Fruit fly (Drosophila melanogaster) whole organism, embryonic: ENCODE data around the gene Ccdc58.

Source experiments
- Asciz ChIP-seq: fragments of 200-800 bp; sonication (Bioruptor generic); optimal IDR thresholded peaks from 2 replicates; lab custom pipeline; 2017; ENCODE audit warnings: missing biosample characterization, mild to moderate bottlenecking, missing genetic modification characterization, missing genetic modification reagents
- Bgb ChIP-seq: fragments of 200-800 bp; sonication (Bioruptor generic); IDR thresholded peaks from 2 replicates; pipeline ENCODE4 v1.3.6; 2022; ENCODE audit warnings: missing biosample characterization, missing genetic modification characterization; ENCODE audit not compliant: partially characterized antibody
- Blimp-1 ChIP-seq: fragments of 200-800 bp; sonication (Bioruptor generic); optimal IDR thresholded peaks from 3 replicates; lab custom pipeline; 2018; ENCODE audit warnings: missing biosample characterization, missing genetic modification characterization, mild to moderate bottlenecking, moderate library complexity, missing genetic modification reagents
- BtbVII ChIP-seq: fragments of 200-800 bp; sonication (Bioruptor generic); optimal IDR thresholded peaks from 3 replicates; lab custom pipeline; 2017; ENCODE audit warnings: missing biosample characterization, mild to moderate bottlenecking, missing genetic modification characterization
- CG10543 ChIP-seq: fragments of 200-800 bp; sonication (Bioruptor generic); optimal IDR thresholded peaks from 3 replicates; lab custom pipeline; 2017; ENCODE audit warnings: missing biosample characterization, mild to moderate bottlenecking, missing genetic modification characterization, moderate library complexity
- CG10654 ChIP-seq: fragments of 200-800 bp; sonication (Bioruptor generic); optimal IDR thresholded peaks from 2 replicates; lab custom pipeline; 2016; ENCODE audit warnings: missing biosample characterization, missing genetic modification characterization
- CG11504 ChIP-seq: fragments of 200-800 bp; sonication (Bioruptor generic); optimal IDR thresholded peaks from 3 replicates; lab custom pipeline; 2019; ENCODE audit warnings: missing biosample characterization, mild to moderate bottlenecking, missing genetic modification characterization, moderate library complexity
- CG12299 ChIP-seq: fragments of 200-800 bp; sonication (Bioruptor generic); optimal IDR thresholded peaks from 2 replicates; lab custom pipeline; 2018; ENCODE audit warnings: missing biosample characterization, mild to moderate bottlenecking, missing genetic modification characterization
- CG13287 ChIP-seq: fragments of 200-800 bp; sonication (Bioruptor generic); IDR thresholded peaks from 2 replicates; pipeline ENCODE4 v1.3.6; 2022; ENCODE audit warnings: missing biosample characterization, missing genetic modification characterization; ENCODE audit not compliant: partially characterized antibody
- CG15269 ChIP-seq: fragments of 200-800 bp; sonication (Bioruptor generic); optimal IDR thresholded peaks from 2 replicates; lab custom pipeline; 2018; ENCODE audit warnings: missing biosample characterization, mild to moderate bottlenecking, missing genetic modification characterization, moderate library complexity
- CG17385 ChIP-seq: fragments of 200-800 bp; sonication (Bioruptor generic); optimal IDR thresholded peaks from 3 replicates; lab custom pipeline; 2018; ENCODE audit warnings: missing biosample characterization, mild to moderate bottlenecking, missing genetic modification characterization
- CG17612 ChIP-seq: fragments of 200-800 bp; sonication (Bioruptor generic); IDR thresholded peaks from 2 replicates; pipeline ENCODE4 v1.3.6; 2022; ENCODE audit warnings: missing biosample characterization, missing genetic modification characterization
- CG31388 ChIP-seq: fragments of 200-800 bp; sonication (Bioruptor generic); optimal IDR thresholded peaks from 2 replicates; lab custom pipeline; 2016; ENCODE audit warnings: missing biosample characterization, missing genetic modification characterization
- CG3163 ChIP-seq: fragments of 200-800 bp; sonication (Bioruptor generic); optimal IDR thresholded peaks from 3 replicates; lab custom pipeline; 2016; ENCODE audit warnings: missing biosample characterization, missing genetic modification characterization
- CG33557 ChIP-seq: fragments of 200-800 bp; sonication (Bioruptor generic); optimal IDR thresholded peaks from 2 replicates; lab custom pipeline; 2019; ENCODE audit warnings: missing biosample characterization, mild to moderate bottlenecking, missing genetic modification characterization, moderate library complexity
- CG3726 ChIP-seq: fragments of 200-800 bp; sonication (Bioruptor generic); IDR thresholded peaks from 3 replicates; pipeline ENCODE4, ENCODE4 v1.3.6; 2022; ENCODE audit warnings: missing biosample characterization, missing genetic modification characterization
- CG4854 ChIP-seq: fragments of 200-800 bp; sonication (Bioruptor generic); optimal IDR thresholded peaks from 2 replicates; lab custom pipeline; 2016; ENCODE audit warnings: missing biosample characterization, missing genetic modification characterization, inconsistent platforms
- CG5180 ChIP-seq: fragments of 200-800 bp; sonication (Bioruptor generic); optimal IDR thresholded peaks from 3 replicates; lab custom pipeline; 2017; ENCODE audit warnings: missing biosample characterization, missing genetic modification characterization, mild to moderate bottlenecking, moderate library complexity, missing genetic modification reagents
- CG5953 ChIP-seq: fragments of 200-800 bp; sonication (Bioruptor generic); IDR thresholded peaks from 2 replicates; pipeline ENCODE4 v1.3.6; 2022; ENCODE audit warnings: missing biosample characterization, missing genetic modification characterization
- CG6272 ChIP-seq: fragments of 200-800 bp; sonication (Bioruptor generic); IDR thresholded peaks from 2 replicates; pipeline ENCODE4 v1.3.6; 2022; ENCODE audit warnings: missing biosample characterization, missing genetic modification characterization
- CG7786 ChIP-seq: fragments of 200-800 bp; sonication (Bioruptor generic); optimal IDR thresholded peaks from 2 replicates; lab custom pipeline; 2016; ENCODE audit warnings: missing biosample characterization, missing genetic modification characterization
- CG7839 ChIP-seq: fragments of 200-800 bp; sonication (Bioruptor generic); optimal IDR thresholded peaks from 3 replicates; lab custom pipeline; 2018; ENCODE audit warnings: missing biosample characterization, mild to moderate bottlenecking, missing genetic modification characterization, moderate library complexity
- CG7963 ChIP-seq: fragments of 200-800 bp; sonication (Bioruptor generic); IDR thresholded peaks from 3 replicates; pipeline ENCODE4 v1.3.6; 2022; ENCODE audit warnings: missing biosample characterization, missing genetic modification characterization; ENCODE audit not compliant: partially characterized antibody
- CG8765 ChIP-seq: fragments of 200-800 bp; sonication (Bioruptor generic); IDR thresholded peaks from 2 replicates; pipeline ENCODE4 v1.3.6; 2022; ENCODE audit warnings: missing biosample characterization, missing genetic modification characterization
- CG9817 ChIP-seq: fragments of 200-800 bp; sonication (Bioruptor generic); optimal IDR thresholded peaks from 2 replicates; lab custom pipeline; 2018; ENCODE audit warnings: missing biosample characterization, mild to moderate bottlenecking, missing genetic modification characterization, moderate library complexity
- CG9932 ChIP-seq: fragments of 200-800 bp; sonication (Bioruptor generic); IDR thresholded peaks from 2 replicates; pipeline ENCODE4 v1.3.6; 2022; ENCODE audit warnings: missing biosample characterization, missing genetic modification characterization
- CrebB ChIP-seq: fragments of 200-800 bp; sonication (Bioruptor generic); optimal IDR thresholded peaks from 3 replicates; lab custom pipeline; 2018; ENCODE audit warnings: missing biosample characterization, mild to moderate bottlenecking, missing genetic modification characterization
- Gug ChIP-seq: fragments of 200-800 bp; sonication (Bioruptor generic); IDR thresholded peaks from 4 replicates; pipeline ENCODE4 v1.3.6; 2022; ENCODE audit warnings: missing biosample characterization, missing genetic modification characterization
- HmgZ ChIP-seq: fragments of 200-800 bp; sonication (Bioruptor generic); optimal IDR thresholded peaks from 2 replicates; lab custom pipeline; 2018; ENCODE audit warnings: missing biosample characterization, mild to moderate bottlenecking, missing genetic modification characterization
- Jarid2 ChIP-seq: fragments of 200-800 bp; sonication (Bioruptor generic); optimal IDR thresholded peaks from 3 replicates; lab custom pipeline; 2017; ENCODE audit warnings: mild to moderate bottlenecking, missing biosample characterization, missing genetic modification reagents, missing genetic modification characterization
- Myb ChIP-seq: fragments of 200-800 bp; sonication (Bioruptor generic); optimal IDR thresholded peaks from 2 replicates; lab custom pipeline; 2016; ENCODE audit warnings: missing biosample characterization, missing genetic modification characterization
- Neu2 ChIP-seq: fragments of 200-800 bp; sonication (Bioruptor generic); optimal IDR thresholded peaks from 3 replicates; lab custom pipeline; 2016; ENCODE audit warnings: missing biosample characterization, missing genetic modification characterization, borderline replicate concordance
- Rx ChIP-seq: fragments of 200-800 bp; sonication (Bioruptor generic); IDR thresholded peaks from 2 replicates; pipeline ENCODE4 v1.3.6; 2022; ENCODE audit warnings: missing biosample characterization, missing genetic modification characterization
- Spps ChIP-seq: fragments of 200-800 bp; sonication (Bioruptor generic); optimal IDR thresholded peaks from 2 replicates; lab custom pipeline; 2018; ENCODE audit warnings: missing biosample characterization, mild to moderate bottlenecking, missing genetic modification characterization
- ab ChIP-seq: fragments of 200-800 bp; sonication (Bioruptor generic); optimal IDR thresholded peaks from 2 replicates; lab custom pipeline; 2016; ENCODE audit warnings: missing biosample characterization, missing genetic modification characterization
- cas ChIP-seq: fragments of 200-800 bp; sonication (Bioruptor generic); IDR thresholded peaks from 2 replicates; pipeline ENCODE4 v1.3.6; 2022; ENCODE audit warnings: missing biosample characterization, missing genetic modification characterization
- chinmo ChIP-seq: fragments of 200-800 bp; sonication (Bioruptor generic); IDR thresholded peaks from 4 replicates; pipeline ENCODE4 v1.3.6; 2022; ENCODE audit warnings: missing biosample characterization, missing genetic modification characterization; ENCODE audit not compliant: partially characterized antibody
- crc ChIP-seq: fragments of 200-800 bp; sonication (Bioruptor generic); optimal IDR thresholded peaks from 2 replicates; lab custom pipeline; 2016; ENCODE audit warnings: missing biosample characterization, missing genetic modification characterization
- esg ChIP-seq: fragments of 200-800 bp; sonication (Bioruptor generic); conservative IDR thresholded peaks from 2 replicates; pipeline ENCODE4 v1.3.6; 2022; ENCODE audit warnings: missing biosample characterization, missing genetic modification characterization
- ftz-f1 ChIP-seq: fragments of 200-800 bp; sonication (Bioruptor generic); optimal IDR thresholded peaks from 2 replicates; lab custom pipeline; 2016; ENCODE audit warnings: missing biosample characterization, missing genetic modification characterization
- grn ChIP-seq: fragments of 200-800 bp; sonication (Bioruptor generic); optimal IDR thresholded peaks from 3 replicates; lab custom pipeline; 2017; ENCODE audit warnings: missing biosample characterization, missing genetic modification characterization
- klu ChIP-seq: fragments of 200-800 bp; sonication (Bioruptor generic); IDR thresholded peaks from 2 replicates; pipeline ENCODE4 v1.3.6; 2022; ENCODE audit warnings: missing biosample characterization, missing genetic modification characterization
- knrl ChIP-seq: fragments of 200-800 bp; sonication (Bioruptor generic); IDR thresholded peaks from 3 replicates; pipeline ENCODE4 v1.3.6; 2022; ENCODE audit warnings: missing biosample characterization, missing genetic modification characterization; ENCODE audit not compliant: partially characterized antibody
- pho ChIP-seq: fragments of 200-800 bp; sonication (Bioruptor generic); optimal IDR thresholded peaks from 2 replicates; lab custom pipeline; 2016; ENCODE audit warnings: missing biosample characterization, missing genetic modification characterization
- pros ChIP-seq: fragments of 200-800 bp; sonication (Bioruptor generic); optimal IDR thresholded peaks from 3 replicates; lab custom pipeline; 2019; ENCODE audit warnings: missing biosample characterization, mild to moderate bottlenecking, missing genetic modification characterization, moderate library complexity
- ro ChIP-seq: fragments of 200-800 bp; sonication (Bioruptor generic); IDR thresholded peaks from 2 replicates; pipeline ENCODE4 v1.3.6; 2022; ENCODE audit warnings: missing biosample characterization, missing genetic modification characterization
- ssp ChIP-seq: fragments of 200-800 bp; sonication (Bioruptor generic); IDR thresholded peaks from 2 replicates; pipeline ENCODE4 v1.3.6; 2022; ENCODE audit warnings: missing biosample characterization, missing genetic modification characterization
- stc ChIP-seq: fragments of 200-800 bp; sonication (Bioruptor generic); IDR thresholded peaks from 2 replicates; pipeline ENCODE4 v1.3.6; 2022; ENCODE audit warnings: missing biosample characterization, missing genetic modification characterization
- ttk ChIP-seq: fragments of 200-800 bp; sonication (Bioruptor generic); IDR thresholded peaks from 2 replicates; pipeline ENCODE4 v2.1.2; 2022; ENCODE audit warnings: missing biosample characterization, missing genetic modification characterization
- unc-4 ChIP-seq: fragments of 200-800 bp; sonication (Bioruptor generic); IDR thresholded peaks from 2 replicates; pipeline ENCODE4 v1.3.6; 2022; ENCODE audit warnings: missing biosample characterization, missing genetic modification characterization; ENCODE audit not compliant: partially characterized antibody
- zfh2 ChIP-seq: fragments of 200-800 bp; sonication (Bioruptor generic); optimal IDR thresholded peaks from 2 replicates; lab custom pipeline; 2016; ENCODE audit warnings: missing biosample characterization, missing genetic modification characterization

Ccdc58 gene

DNA sequence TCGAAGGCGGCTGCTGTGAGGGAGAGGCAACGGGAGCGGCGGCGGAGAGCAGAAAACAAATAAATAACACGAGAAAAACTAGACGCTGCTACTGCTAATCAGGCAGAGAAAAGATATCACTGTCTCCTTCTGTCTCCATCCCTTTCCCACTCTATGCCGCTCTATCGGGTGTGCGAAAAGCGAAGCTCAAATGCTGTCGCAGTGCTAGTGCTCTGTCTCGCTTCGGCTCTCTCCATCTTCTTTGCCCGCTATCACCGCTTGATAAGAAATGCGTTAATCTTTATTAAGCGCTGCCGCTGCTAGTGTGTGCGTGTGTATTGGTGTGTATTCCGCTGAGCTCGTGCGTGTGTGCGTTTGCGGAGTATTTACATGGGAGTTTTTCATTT, 13.3 kb upstream of the Ccdc58 start (continued):
- no peak for TF ChIP-seq Gug (GFP tag; lab: Robert Waterston, UW)
- no peak for TF ChIP-seq pho
- no peak for TF ChIP-seq CG33557
- TF ChIP-seq Neu2 (GFP tag; lab: Kevin White, UChicago) = no peak
- no peak for TF ChIP-seq klu (GFP tag; lab: Robert Waterston, UW)
- no peak for TF ChIP-seq CG7786 (GFP tag; lab: Kevin White, UChicago)
- no peak for TF ChIP-seq CG6272
- TF ChIP-seq CG31388 = no peak
- TF ChIP-seq esg (GFP tag; lab: Robert Waterston, UW) = no peak
- TF ChIP-seq BtbVII (GFP tag; lab: Kevin White, UChicago) = peak; percentile 35
- peak; percentile 14 for TF ChIP-seq CrebB (tag; lab: Kevin White, UChicago)
- TF ChIP-seq ssp (GFP tag; lab: Robert Waterston, UW) = no peak
- peak; percentile 45 for TF ChIP-seq ftz-f1
- TF ChIP-seq Rx (GFP tag; lab: Robert Waterston, UW) = no peak
- TF ChIP-seq CG7839 = no peak
- TF ChIP-seq CG17612 = no peak
- TF ChIP-seq unc-4 (GFP tag; lab: Robert Waterston, UW) = no peak; the same call in 1 of the 2 replicates
- peak; percentile 32 for TF ChIP-seq CG5180 (GFP tag; lab: Kevin White, UChicago)
- no peak for TF ChIP-seq CG11504 (tag; lab: Kevin White, UChicago)
- TF ChIP-seq cas (GFP tag; lab: Robert Waterston, UW) = no peak
- TF ChIP-seq CG9817 (tag; lab: Kevin White, UChicago) = no peak
- 0 out of 2 replicates have a peak, but pooled peaks have one; percentile 18 for TF ChIP-seq stc (GFP tag; lab: Robert Waterston, UW)
- TF ChIP-seq knrl (GFP tag; lab: Robert Waterston, UW) = no peak
- no peak for TF ChIP-seq Asciz
- TF ChIP-seq CG17385 (GFP tag; lab: Kevin White, UChicago) = peak; percentile 15
- peak; percentile 21 for TF ChIP-seq CG3163
- TF ChIP-seq CG13287 (GFP tag; lab: Robert Waterston, UW) = peak; percentile 31
- TF ChIP-seq ab (GFP tag; lab: Kevin White, UChicago) = no peak
- no peak for TF ChIP-seq Spps
- TF ChIP-seq chinmo (GFP tag; lab: Robert Waterston, UW) = peak; percentile 97
- TF ChIP-seq CG3726 = no peak
- TF ChIP-seq CG5953 (GFP tag; lab: Robert Waterston, UW) = no peak
- peak; percentile 84 for TF ChIP-seq CG10543 (GFP tag; lab: Kevin White, UChicago)
- TF ChIP-seq pros = peak; percentile 98
- peak; percentile 29; the same call in 1 of the 2 replicates for TF ChIP-seq CG9932 (GFP tag; lab: Robert Waterston, UW)
- no peak for TF ChIP-seq CG15269
- no peak for TF ChIP-seq CG10654
- peak; percentile 33 for TF ChIP-seq HmgZ (tag; lab: Kevin White, UChicago)
- TF ChIP-seq CG7963 (GFP tag; lab: Robert Waterston, UW) = no peak
- TF ChIP-seq ttk (GFP tag; lab: Robert Waterston, UW) = no peak
- TF ChIP-seq zfh2 (GFP tag; lab: Kevin White, UChicago) = no peak
- no peak for TF ChIP-seq Blimp-1
- no peak for TF ChIP-seq Myb (GFP tag; lab: Kevin White, UChicago)
- peak; percentile 31; the same call in 1 of the 2 replicates for TF ChIP-seq Bgb (GFP tag; lab: Robert Waterston, UW)
- no peak for TF ChIP-seq CG8765 (GFP tag; lab: Robert Waterston, UW)
- peak; percentile 82 for TF ChIP-seq grn (GFP tag; lab: Kevin White, UChicago)
- TF ChIP-seq Jarid2 (GFP tag; lab: Kevin White, UChicago) = no peak
- TF ChIP-seq CG12299 (tag; lab: Kevin White, UChicago) = no peak
- TF ChIP-seq ro (GFP tag; lab: Robert Waterston, UW) = no peak
- no peak for TF ChIP-seq crc (GFP tag; lab: Kevin White, UChicago)
- no peak for TF ChIP-seq CG4854 (GFP tag; lab: Kevin White, UChicago)
